Worm (Caenorhabditis elegans) whole organism, L4 larva: Measurements from ENCODE around the gene gtf-2F1.

Experiments used
- D1046.2 ChIP-seq: fragments of 200-800 bp; sonication (Bioruptor generic); IDR thresholded peaks from 2 replicates; pipeline ENCODE4 v1.3.6; 2022; ENCODE audit warnings: missing genetic modification characterization, missing compliant biosample characterization
- F26F4.8 ChIP-seq: fragments of 200-800 bp; sonication (Bioruptor generic); conservative IDR thresholded peaks from 2 replicates; pipeline ENCODE4 v1.3.6; 2022; ENCODE audit warnings: missing genetic modification characterization, missing compliant biosample characterization
- F44E2.7 ChIP-seq: fragments of 200-800 bp; sonication (Bioruptor generic); IDR thresholded peaks from 2 replicates; pipeline ENCODE4 v2.1.2; 2022; ENCODE audit warnings: missing genetic modification characterization, missing compliant biosample characterization
- Y105C5A.15 ChIP-seq: fragments of 200-800 bp; sonication (Bioruptor generic); IDR thresholded peaks from 2 replicates; pipeline ENCODE4 v1.3.6; 2022; ENCODE audit warnings: missing genetic modification characterization, missing compliant biosample characterization
- Y5F2A.4 ChIP-seq: fragments of 200-800 bp; sonication (Bioruptor generic); optimal IDR thresholded peaks from 2 replicates; lab custom pipeline; 2018; ENCODE audit warnings: mild to moderate bottlenecking, missing genetic modification characterization, missing compliant biosample characterization
- aha-1 ChIP-seq: fragments of 150-350 bp; peaks from one replicate; lab custom pipeline; 2014; ENCODE audit warnings: missing biosample characterization, missing genetic modification characterization
- ceh-28 ChIP-seq: fragments of 150-350 bp; optimal IDR thresholded peaks from 2 replicates; lab custom pipeline; 2014; ENCODE audit warnings: missing biosample characterization, missing genetic modification reagents, missing genetic modification characterization
- daf-19 ChIP-seq: fragments of 200-800 bp; sonication (Bioruptor generic); conservative IDR thresholded peaks from 2 replicates; pipeline ENCODE4 v1.3.6; 2022; ENCODE audit warnings: missing genetic modification characterization, missing compliant biosample characterization
- daf-8 ChIP-seq: fragments of 200-800 bp; sonication (Bioruptor generic); IDR thresholded peaks from 2 replicates; pipeline ENCODE4 v1.3.6; 2022; ENCODE audit warnings: missing genetic modification characterization, missing compliant biosample characterization
- dpl-1 ChIP-seq: fragments of 150-350 bp; optimal IDR thresholded peaks from 2 replicates; lab custom pipeline; 2014; ENCODE audit warnings: missing biosample characterization, missing genetic modification reagents, missing genetic modification characterization
- egl-27 ChIP-seq: sonication (generic microtip); optimal IDR thresholded peaks from 3 replicates; lab custom pipeline; 2017; ENCODE audit warnings: missing biosample characterization, missing genetic modification reagents, missing genetic modification characterization
- egl-43 ChIP-seq: fragments of 200-800 bp; sonication (Bioruptor generic); IDR thresholded peaks from 2 replicates; pipeline ENCODE4 v1.3.6; 2022; ENCODE audit warnings: missing genetic modification reagents, missing genetic modification characterization, missing compliant biosample characterization
- fkh-10 ChIP-seq: fragments of 150-350 bp; optimal IDR thresholded peaks from 2 replicates; lab custom pipeline; 2014; ENCODE audit warnings: missing biosample characterization, missing genetic modification reagents, missing genetic modification characterization
- hif-1 ChIP-seq, 2 experiments: sonication (generic microtip); optimal IDR thresholded peaks; 2 replicates each; lab custom pipeline; 2016 to 2017; ENCODE audit warnings: missing compliant biosample characterization in 2 of 2, missing genetic modification characterization in 2 of 2, missing genetic modification reagents in 2 of 2, missing genotype in 2 of 2, mild to moderate bottlenecking in 1 of 2
- lin-39 ChIP-seq: fragments of 150-350 bp; optimal IDR thresholded peaks from 2 replicates; lab custom pipeline; 2014; ENCODE audit warnings: missing biosample characterization, missing genetic modification reagents, missing genetic modification characterization
- lir-3 ChIP-seq: sonication (generic microtip); optimal IDR thresholded peaks from 2 replicates; lab custom pipeline; 2016; ENCODE audit warnings: mild to moderate bottlenecking, missing genetic modification characterization, missing compliant biosample characterization
- mdl-1 ChIP-seq, 2 experiments: fragments of 150-350 bp in 1 of 2; sonication (generic microtip) in 1 of 2; optimal IDR thresholded peaks; 2 replicates each; lab custom pipeline; 2014 to 2017; ENCODE audit warnings: missing biosample characterization in 2 of 2, missing genetic modification characterization in 2 of 2
- mdt-29 ChIP-seq: fragments of 200-800 bp; sonication (Bioruptor generic); IDR thresholded peaks from 2 replicates; pipeline ENCODE4 v1.3.6; 2022; ENCODE audit warnings: missing genetic modification reagents, missing genetic modification characterization, missing compliant biosample characterization
- mes-2 ChIP-seq: sonication (generic microtip); optimal IDR thresholded peaks from 2 replicates; lab custom pipeline; 2016; ENCODE audit warnings: missing genotype, mild to moderate bottlenecking, missing genetic modification characterization, missing compliant biosample characterization; ENCODE audit not compliant: poor library complexity, severe bottlenecking
- mxl-3 ChIP-seq: fragments of 200-800 bp; sonication (Bioruptor generic); optimal IDR thresholded peaks from 2 replicates; lab custom pipeline; 2018; ENCODE audit warnings: mild to moderate bottlenecking, missing genetic modification characterization, missing compliant biosample characterization
- nhr-102 ChIP-seq: sonication (generic microtip); optimal IDR thresholded peaks from 2 replicates; lab custom pipeline; 2016; ENCODE audit warnings: mild to moderate bottlenecking, missing genetic modification characterization, moderate library complexity, missing compliant biosample characterization
- nhr-28 ChIP-seq: fragments of 150-350 bp; optimal IDR thresholded peaks from 2 replicates; lab custom pipeline; 2014; ENCODE audit warnings: missing biosample characterization, missing genetic modification characterization
- nhr-42 ChIP-seq: fragments of 200-800 bp; sonication (Bioruptor generic); IDR thresholded peaks from 2 replicates; pipeline ENCODE4 v1.3.6; 2022; ENCODE audit warnings: missing genetic modification characterization, missing compliant biosample characterization
- nhr-48 ChIP-seq: sonication (generic microtip); optimal IDR thresholded peaks from 2 replicates; lab custom pipeline; 2016; ENCODE audit warnings: mild to moderate bottlenecking, missing genetic modification characterization, missing compliant biosample characterization
- nhr-76 ChIP-seq: fragments of 150-350 bp; optimal IDR thresholded peaks from 2 replicates; lab custom pipeline; 2014; ENCODE audit warnings: missing biosample characterization, missing genetic modification characterization
- nhr-77 ChIP-seq: fragments of 150-350 bp; optimal IDR thresholded peaks from 2 replicates; lab custom pipeline; 2014; ENCODE audit warnings: missing biosample characterization, missing genetic modification characterization
- php-3 ChIP-seq: fragments of 200-800 bp; sonication (Bioruptor generic); IDR thresholded peaks from 2 replicates; pipeline ENCODE4 v1.3.6; 2022; ENCODE audit warnings: missing genetic modification reagents, missing genetic modification characterization, missing compliant biosample characterization
- sdz-12 ChIP-seq: fragments of 200-800 bp; sonication (Bioruptor generic); optimal IDR thresholded peaks from 2 replicates; lab custom pipeline; 2018; ENCODE audit warnings: mild to moderate bottlenecking, missing genetic modification characterization, missing compliant biosample characterization
- set-16 ChIP-seq: fragments of 200-800 bp; sonication (Bioruptor generic); IDR thresholded peaks from 2 replicates; pipeline ENCODE4 v1.3.6; 2022; ENCODE audit warnings: missing genetic modification reagents, missing genetic modification characterization, missing compliant biosample characterization
- tra-1 ChIP-seq: fragments of 200-800 bp; sonication (Bioruptor generic); IDR thresholded peaks from 2 replicates; pipeline ENCODE4 v1.3.6; 2022; ENCODE audit warnings: missing genetic modification reagents, missing genetic modification characterization, missing compliant biosample characterization
- unc-62 ChIP-seq, 3 experiments: fragments of 150-350 bp in 1 of 3; sonication (generic microtip); optimal IDR thresholded peaks in 2 of 3; peaks in 1 of 3; 1 replicate in 1 of 3; 2 replicates in 2 of 3; lab custom pipeline; 2014 to 2017; ENCODE audit warnings: missing biosample characterization in 3 of 3, missing genetic modification characterization in 3 of 3, missing genetic modification reagents in 3 of 3, missing genotype in 1 of 3
- zip-11 ChIP-seq: fragments of 200-800 bp; sonication (Bioruptor generic); IDR thresholded peaks from 2 replicates; pipeline ENCODE4 v1.3.6; 2022; ENCODE audit warnings: missing genetic modification characterization, missing compliant biosample characterization

The gtf-2F1 gene

DNA sequence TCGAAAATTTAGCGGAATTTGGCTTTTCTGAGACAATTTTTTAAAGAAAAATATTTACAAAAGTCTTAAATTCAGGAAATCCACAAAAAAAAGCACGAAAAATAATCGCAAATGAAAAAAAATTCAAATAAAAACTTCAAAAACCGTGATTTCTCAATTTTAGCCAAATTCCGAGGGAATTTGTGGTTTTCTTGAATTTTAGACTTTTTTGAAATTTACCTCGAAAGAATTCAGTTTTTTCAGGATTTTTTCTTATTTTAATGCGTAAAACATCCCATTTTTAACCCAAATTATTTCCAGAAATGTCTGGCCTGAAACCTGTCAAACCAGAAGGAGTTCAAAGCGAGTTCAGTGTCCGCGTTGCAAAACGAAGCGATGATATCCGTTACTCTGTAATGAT, at the start of gene gtf-2F1:
Gene gtf-2F1, plus strand, starts transcription at position 301 of the 400 bp plus-strand sequence.
- TF ChIP-seq zip-11 (GFP tag; lab: Robert Waterston, UW) (no peak), unc-62 (GFP tag; optimal IDR thresholded peaks at IDR 0.05 in 1 of 2; lab: Kevin White, UChicago) (peak in 1 of 2 experiments; percentile 41), unc-62 (tag; optimal IDR thresholded peaks at IDR 0.05; lab: Kevin White, UChicago) (no peak), egl-43 (GFP tag; lab: Robert Waterston, UW) (no peak)
- TF ChIP-seq, all 104 proteins: peak for 1

DNA sequence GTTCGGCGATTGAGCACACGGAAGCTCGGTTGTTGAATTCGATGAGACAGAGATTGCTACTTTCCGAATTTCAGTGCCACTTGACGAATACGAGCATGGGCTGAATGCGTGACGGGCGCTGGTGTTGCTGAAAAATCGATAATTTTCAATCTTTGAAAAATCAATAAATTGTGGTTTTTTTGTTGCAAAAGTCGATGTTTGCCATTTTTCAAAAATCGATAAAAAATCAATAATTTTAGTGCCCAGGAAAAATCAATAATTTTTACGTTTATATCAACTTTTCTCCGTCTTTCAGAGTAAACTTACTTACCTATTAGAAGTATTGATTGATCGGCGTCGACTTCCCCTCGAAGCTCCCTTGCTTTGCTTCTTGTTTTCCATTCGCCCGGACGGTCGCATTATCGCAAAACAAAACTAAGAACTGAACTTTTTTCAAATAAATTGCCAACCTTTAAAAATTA, 44.8 kb upstream of the gtf-2F1 start, which contains the start of gene C16A11.7:
Gene C16A11.7, minus strand, starts transcription at position 411 of the 461 bp plus-strand sequence.
- TF ChIP-seq tra-1 (GFP tag; lab: Robert Waterston, UW) (no peak), ceh-28 (tag; lab: Kevin White, UChicago) (peak; percentile 95), hif-1 (tag; optimal IDR thresholded peaks at IDR 0.05; lab: Kevin White, UChicago) (no peak), egl-27 (tag; lab: Kevin White, UChicago) (no peak)
- TF ChIP-seq, all 104 proteins: peak for 1

DNA sequence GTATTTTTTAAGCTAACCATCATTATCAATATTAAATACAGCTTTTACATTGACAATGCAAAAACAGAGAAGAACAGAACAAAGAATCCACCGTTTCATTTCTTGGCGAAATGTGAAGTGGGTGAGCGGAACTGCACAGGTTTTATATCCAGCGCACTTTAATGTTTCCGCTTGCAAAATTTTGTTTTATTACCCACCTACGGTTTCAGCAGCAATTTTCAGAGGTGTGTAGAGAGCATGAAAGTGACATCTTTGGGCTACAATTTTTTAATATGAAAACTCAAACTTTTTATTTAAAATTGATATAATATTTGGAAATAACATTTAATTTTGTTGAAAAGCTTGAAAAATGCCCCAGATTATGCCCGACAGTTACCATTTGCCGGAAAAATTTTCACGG, 42.7 kb upstream of the gtf-2F1 start, which contains the start of gene clec-135:
Gene clec-135, minus strand, starts transcription at position 101 of the 400 bp plus-strand sequence.
- TF ChIP-seq Y105C5A.15 (GFP tag; lab: Robert Waterston, UW) = no peak
- no peak for TF ChIP-seq Y5F2A.4 (GFP tag; lab: Kevin White, UChicago)
- no peak for TF ChIP-seq F44E2.7
- TF ChIP-seq daf-19 (GFP tag; lab: Robert Waterston, UW) = no peak
- TF ChIP-seq daf-8 = no peak
- TF ChIP-seq dpl-1 = no peak
- no peak for TF ChIP-seq D1046.2 (GFP tag; lab: Robert Waterston, UW)
- TF ChIP-seq nhr-48 (tag; lab: Kevin White, UChicago) = no peak
- no peak for TF ChIP-seq set-16 (GFP tag; lab: Robert Waterston, UW)
- TF ChIP-seq nhr-76 (tag; lab: Kevin White, UChicago) = no peak
- no peak for TF ChIP-seq F26F4.8
- no peak for TF ChIP-seq nhr-42 (GFP tag; lab: Robert Waterston, UW)
- no peak for TF ChIP-seq zip-11 (GFP tag; lab: Robert Waterston, UW)
- TF ChIP-seq lin-39 (tag; lab: Kevin White, UChicago) = no peak

DNA sequence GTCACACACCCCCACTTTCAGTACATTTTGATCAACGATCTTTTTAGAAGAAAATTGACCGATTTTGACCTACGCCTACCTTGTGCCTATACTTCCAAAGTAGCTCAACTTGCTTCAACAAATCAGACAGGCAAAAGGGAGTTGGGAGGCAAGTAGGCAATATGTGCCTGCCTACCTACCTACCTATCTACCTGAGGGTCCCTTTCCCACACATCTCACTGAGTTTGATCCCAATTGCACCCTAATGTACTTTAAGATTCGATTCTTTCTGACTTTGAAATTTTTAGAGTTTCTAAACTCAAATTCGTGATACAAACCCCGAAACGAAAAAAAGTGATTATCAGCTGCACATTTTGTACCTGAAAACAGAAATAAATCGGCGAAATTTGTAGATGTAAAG, 33.7 kb upstream of the gtf-2F1 start:
- TF ChIP-seq nhr-28 (tag; lab: Kevin White, UChicago) (no peak), lir-3 (tag; lab: Kevin White, UChicago) (no peak), aha-1 (tag; lab: Kevin White, UChicago) (peak; percentile 98), mdt-29 (GFP tag; lab: Robert Waterston, UW) (no peak)

DNA sequence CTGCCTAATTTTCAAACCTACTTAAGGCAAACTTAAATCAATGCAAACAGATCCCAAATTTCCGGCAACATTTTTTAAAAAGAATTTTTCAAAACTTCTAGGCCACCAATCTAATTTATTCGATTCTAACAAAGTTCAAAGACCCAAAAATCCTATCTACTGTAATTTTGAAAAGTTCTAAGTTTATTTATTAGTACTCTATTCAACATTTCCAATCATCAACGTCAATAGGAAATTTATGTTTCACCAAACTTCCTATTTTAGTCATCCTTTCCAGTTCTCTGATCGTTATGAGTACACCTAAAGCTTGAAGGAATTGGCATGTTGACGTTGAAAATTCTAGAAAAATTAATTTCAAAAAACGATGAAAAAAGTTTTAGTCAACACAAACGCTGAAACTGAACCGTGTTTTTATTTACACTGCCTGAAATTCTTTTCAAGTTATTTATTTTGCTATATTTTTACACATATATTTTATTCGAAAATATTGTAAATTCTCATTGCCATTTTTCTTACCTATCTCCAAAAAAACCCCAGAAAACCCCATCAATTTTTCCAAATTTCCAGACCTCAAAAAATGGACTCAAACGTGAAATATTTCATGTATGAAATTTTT, 25.7 kb upstream of the gtf-2F1 start, which contains the start of gene npr-42:
Gene npr-42, plus strand, starts transcription at position 566 of the 616 bp plus-strand sequence.
- no peak for TF ChIP-seq fkh-10 (GFP tag; lab: Kevin White, UChicago)
- TF ChIP-seq unc-62 (GFP tag; optimal IDR thresholded peaks at IDR 0.05 in 1 of 2; lab: Kevin White, UChicago) = peak in 1 of 2 experiments; percentile 91
- no peak for TF ChIP-seq unc-62 (tag; optimal IDR thresholded peaks at IDR 0.05; lab: Kevin White, UChicago)
- no peak for TF ChIP-seq ceh-28 (tag; lab: Kevin White, UChicago)
- TF ChIP-seq mdl-1 (tag; optimal IDR thresholded peaks at IDR 0.05; lab: Kevin White, UChicago) = no peak
- no peak for TF ChIP-seq nhr-28 (tag; lab: Kevin White, UChicago)
- no peak for TF ChIP-seq php-3 (GFP tag; lab: Robert Waterston, UW)
- no peak for TF ChIP-seq mes-2 (tag; lab: Kevin White, UChicago)
- TF ChIP-seq nhr-102 (tag; lab: Kevin White, UChicago) = no peak
- peak; percentile 86 for TF ChIP-seq aha-1 (tag; lab: Kevin White, UChicago)
- no peak for TF ChIP-seq nhr-42 (GFP tag; lab: Robert Waterston, UW)
- TF ChIP-seq sdz-12 (GFP tag; lab: Kevin White, UChicago) = no peak
- no peak for TF ChIP-seq F26F4.8
- no peak for TF ChIP-seq mxl-3
- no peak for TF ChIP-seq nhr-77
- TF ChIP-seq, all 104 proteins: peak for 2
